Worm (Caenorhabditis elegans) whole organism, L3 larva: ENCODE results near the gene cpg-19.

Experiments used
- R02D3.7 ChIP-seq: fragments of 150-350 bp; optimal IDR thresholded peaks from 2 replicates; lab custom pipeline; 2014; ENCODE audit warnings: missing biosample characterization, missing genetic modification characterization
- ZK546.5 ChIP-seq: sonication (generic microtip); optimal IDR thresholded peaks from 2 replicates; lab custom pipeline; 2017; ENCODE audit warnings: missing biosample characterization, missing genetic modification characterization
- aly-2 ChIP-seq: fragments of 150-350 bp; optimal IDR thresholded peaks from 2 replicates; lab custom pipeline; 2014; ENCODE audit warnings: missing biosample characterization, missing genetic modification characterization
- ceh-28 ChIP-seq: fragments of 150-350 bp; optimal IDR thresholded peaks from 2 replicates; lab custom pipeline; 2014; ENCODE audit warnings: missing biosample characterization, missing genetic modification reagents, missing genetic modification characterization
- ceh-82 ChIP-seq: fragments of 150-350 bp; optimal IDR thresholded peaks from 2 replicates; lab custom pipeline; 2014; ENCODE audit warnings: missing biosample characterization, missing genetic modification characterization
- ceh-9 ChIP-seq: sonication (generic microtip); optimal IDR thresholded peaks from 2 replicates; lab custom pipeline; 2018; ENCODE audit warnings: missing biosample characterization, missing genetic modification characterization
- daf-12 ChIP-seq: fragments of 150-350 bp; optimal IDR thresholded peaks from 2 replicates; lab custom pipeline; 2014; ENCODE audit warnings: missing biosample characterization, missing genetic modification reagents, missing genetic modification characterization
- egl-27 ChIP-seq: sonication (generic microtip); optimal IDR thresholded peaks from 4 replicates; lab custom pipeline; 2017; ENCODE audit warnings: missing biosample characterization, missing genetic modification reagents, missing genetic modification characterization
- elt-2 ChIP-seq: sonication (generic microtip); optimal IDR thresholded peaks from 2 replicates; lab custom pipeline; 2016; ENCODE audit warnings: missing genetic modification reagents, mild to moderate bottlenecking, missing genetic modification characterization, missing compliant biosample characterization
- elt-3 ChIP-seq, 3 experiments: fragments of 150-350 bp in 1 of 3; sonication (generic microtip) in 2 of 3; optimal IDR thresholded peaks; 2 replicates in 2 of 3; 4 replicates in 1 of 3; lab custom pipeline; 2014 to 2017; ENCODE audit warnings: missing biosample characterization in 3 of 3, missing genetic modification characterization in 3 of 3
- eor-1 ChIP-seq, 2 experiments: fragments of 150-350 bp; optimal IDR thresholded peaks; 2 replicates each; lab custom pipeline; 2014 to 2018; ENCODE audit warnings: missing biosample characterization in 2 of 2, missing genetic modification characterization in 2 of 2
- fkh-10 ChIP-seq: sonication (generic microtip); optimal IDR thresholded peaks from 2 replicates; lab custom pipeline; 2017; ENCODE audit warnings: missing biosample characterization, missing genetic modification reagents, missing genetic modification characterization
- fkh-2 ChIP-seq: fragments of 150-350 bp; optimal IDR thresholded peaks from 2 replicates; lab custom pipeline; 2014; ENCODE audit warnings: missing biosample characterization, missing genetic modification reagents, missing genetic modification characterization
- fos-1 ChIP-seq: fragments of 150-350 bp; optimal IDR thresholded peaks from 2 replicates; lab custom pipeline; 2014; ENCODE audit warnings: missing biosample characterization, missing genetic modification characterization
- hmg-11 ChIP-seq: sonication (generic microtip); optimal IDR thresholded peaks from 2 replicates; lab custom pipeline; 2016; ENCODE audit warnings: missing genetic modification characterization, missing compliant biosample characterization
- lin-15B ChIP-seq: fragments of 150-350 bp; optimal IDR thresholded peaks from 2 replicates; lab custom pipeline; 2014; ENCODE audit warnings: missing biosample characterization, missing genetic modification characterization
- lin-39 ChIP-seq: fragments of 150-350 bp; optimal IDR thresholded peaks from 2 replicates; lab custom pipeline; 2018; ENCODE audit warnings: missing biosample characterization, missing genetic modification reagents, missing genetic modification characterization
- mdl-1 ChIP-seq: fragments of 150-350 bp; optimal IDR thresholded peaks from 2 replicates; lab custom pipeline; 2014; ENCODE audit warnings: missing biosample characterization, missing genetic modification characterization
- mml-1 ChIP-seq: fragments of 150-350 bp; sonication (generic microtip); optimal IDR thresholded peaks from 3 replicates; lab custom pipeline; 2014; ENCODE audit warnings: missing biosample characterization, missing genetic modification characterization
- nhr-12 ChIP-seq: fragments of 150-350 bp; optimal IDR thresholded peaks from 2 replicates; lab custom pipeline; 2014; ENCODE audit warnings: missing biosample characterization, missing genetic modification characterization
- nhr-23 ChIP-seq: fragments of 150-350 bp; optimal IDR thresholded peaks from 2 replicates; lab custom pipeline; 2014; ENCODE audit warnings: missing biosample characterization, missing genetic modification reagents, missing genetic modification characterization
- nhr-237 ChIP-seq: fragments of 150-350 bp; optimal IDR thresholded peaks from 2 replicates; lab custom pipeline; 2014; ENCODE audit warnings: missing biosample characterization, missing genetic modification characterization
- nhr-25 ChIP-seq: sonication (generic microtip); optimal IDR thresholded peaks from 2 replicates; lab custom pipeline; 2017; ENCODE audit warnings: missing biosample characterization, missing genetic modification characterization
- nhr-43 ChIP-seq: sonication (generic microtip); optimal IDR thresholded peaks from 2 replicates; lab custom pipeline; 2016; ENCODE audit warnings: mild to moderate bottlenecking, missing genetic modification characterization, missing compliant biosample characterization; ENCODE audit not compliant: poor library complexity, severe bottlenecking
- nhr-67 ChIP-seq: fragments of 150-350 bp; optimal IDR thresholded peaks from 2 replicates; lab custom pipeline; 2014; ENCODE audit warnings: missing biosample characterization, missing genetic modification characterization
- nhr-77 ChIP-seq: fragments of 150-350 bp; optimal IDR thresholded peaks from 2 replicates; lab custom pipeline; 2014; ENCODE audit warnings: missing biosample characterization, missing genetic modification characterization
- pha-4 ChIP-seq: fragments of 150-350 bp; optimal IDR thresholded peaks from 2 replicates; lab custom pipeline; 2014; ENCODE audit warnings: missing biosample characterization, missing genetic modification reagents, missing genetic modification characterization
- sea-2 ChIP-seq: fragments of 150-350 bp; sonication (generic microtip); optimal IDR thresholded peaks from 4 replicates; lab custom pipeline; 2014; ENCODE audit warnings: missing biosample characterization, missing genetic modification reagents, missing genetic modification characterization
- skn-1 ChIP-seq: fragments of 150-350 bp; optimal IDR thresholded peaks from 2 replicates; lab custom pipeline; 2014; ENCODE audit warnings: missing biosample characterization, missing genetic modification characterization
- snpc-4 ChIP-seq: fragments of 150-350 bp; optimal IDR thresholded peaks from 2 replicates; lab custom pipeline; 2014; ENCODE audit warnings: missing biosample characterization, missing genetic modification characterization
- unc-62 ChIP-seq: fragments of 150-350 bp; sonication (generic microtip); optimal IDR thresholded peaks from 4 replicates; lab custom pipeline; 2014; ENCODE audit warnings: missing biosample characterization, missing genetic modification reagents, missing genetic modification characterization
- zag-1 ChIP-seq: fragments of 150-350 bp; optimal IDR thresholded peaks from 2 replicates; lab custom pipeline; 2014; ENCODE audit warnings: missing biosample characterization, missing genetic modification characterization
- ztf-11 ChIP-seq: fragments of 150-350 bp; optimal IDR thresholded peaks from 2 replicates; lab custom pipeline; 2014; ENCODE audit warnings: missing biosample characterization, missing genetic modification characterization
- ztf-4 ChIP-seq: fragments of 150-350 bp; optimal IDR thresholded peaks from 2 replicates; lab custom pipeline; 2014; ENCODE audit warnings: missing biosample characterization, missing genetic modification characterization

The cpg-19 gene

DNA sequence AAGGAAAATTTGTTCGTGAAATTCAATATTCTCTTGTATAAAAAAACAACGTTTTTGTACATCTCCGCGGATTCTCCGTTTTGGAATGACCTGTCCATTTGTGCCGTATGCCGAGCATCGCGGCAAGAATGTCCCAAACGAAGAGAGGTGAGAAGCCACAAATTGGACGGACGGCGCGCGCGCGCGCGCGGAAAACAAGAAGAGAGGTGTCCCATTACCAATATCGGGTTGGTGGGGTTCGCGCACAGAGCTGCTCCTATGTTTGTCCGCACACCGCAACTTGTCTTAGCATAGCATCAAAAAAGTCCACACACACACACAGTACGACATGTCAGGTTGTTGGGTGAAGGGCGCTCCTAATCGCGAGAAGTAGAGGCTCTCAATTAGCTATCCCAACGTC lies 30.1 kb upstream of the cpg-19 start:
- TF ChIP-seq mdl-1 (no peak), zag-1 (tag; lab: Kevin White, UChicago) (no peak), nhr-25 (tag; lab: Kevin White, UChicago) (no peak), sea-2 (GFP tag; lab: Kevin White, UChicago) (no peak), daf-12 (tag; lab: Kevin White, UChicago) (no peak), nhr-12 (tag; lab: Kevin White, UChicago) (no peak), nhr-237 (tag; lab: Kevin White, UChicago) (no peak), nhr-67 (tag; lab: Kevin White, UChicago) (no peak), hmg-11 (tag; lab: Kevin White, UChicago) (no peak), nhr-77 (tag; lab: Kevin White, UChicago) (no peak), elt-2 (tag; lab: Kevin White, UChicago) (no peak), ceh-82 (tag; lab: Kevin White, UChicago) (no peak), fkh-2 (tag; lab: Kevin White, UChicago) (no peak), ZK546.5 (tag; lab: Kevin White, UChicago) (no peak), lin-15B (tag; lab: Kevin White, UChicago) (no peak), R02D3.7 (no peak), unc-62 (GFP tag; lab: Kevin White, UChicago) (no peak), aly-2 (tag; lab: Kevin White, UChicago) (no peak)
- TF ChIP-seq, all 47 proteins: peak for 0

DNA sequence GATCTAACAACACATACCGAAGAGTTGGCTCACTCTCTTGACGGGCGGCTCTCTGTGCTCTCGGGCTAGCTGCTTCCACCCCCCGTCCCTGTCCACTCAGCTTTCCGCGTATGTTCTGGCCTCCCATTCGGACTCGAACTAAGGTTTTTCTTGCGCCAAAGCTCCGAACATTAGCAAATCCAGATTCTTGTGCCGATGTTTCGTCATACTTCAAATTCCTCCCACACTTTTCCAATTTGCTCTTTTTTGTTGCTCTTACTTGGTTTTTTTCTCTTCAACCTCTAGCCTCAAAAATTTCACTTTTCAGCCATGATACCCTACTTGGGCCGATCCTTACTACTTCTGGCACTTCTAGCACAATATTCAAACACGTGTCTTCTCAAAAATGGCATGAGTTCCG lies 26.7 kb upstream of the cpg-19 start, which contains the start of gene cdh-9:
cdh-9 (plus strand) TSS at position 301 of the 400 bp plus-strand sequence.
- TF ChIP-seq lin-39 (tag; lab: Kevin White, UChicago) (no peak), unc-62 (GFP tag; lab: Kevin White, UChicago) (no peak), fkh-2 (tag; lab: Kevin White, UChicago) (no peak), mml-1 (no peak), aly-2 (tag; lab: Kevin White, UChicago) (no peak), fos-1 (tag; lab: Kevin White, UChicago) (no peak), ztf-4 (tag; lab: Kevin White, UChicago) (no peak), egl-27 (tag; lab: Kevin White, UChicago) (no peak), skn-1 (tag; lab: Kevin White, UChicago) (no peak), fkh-10 (GFP tag; lab: Kevin White, UChicago) (no peak), lin-15B (tag; lab: Kevin White, UChicago) (no peak), eor-1 (tag; optimal IDR thresholded peaks at IDR 0.05; lab: Kevin White, UChicago) (no peak), ceh-28 (tag; lab: Kevin White, UChicago) (no peak)

DNA sequence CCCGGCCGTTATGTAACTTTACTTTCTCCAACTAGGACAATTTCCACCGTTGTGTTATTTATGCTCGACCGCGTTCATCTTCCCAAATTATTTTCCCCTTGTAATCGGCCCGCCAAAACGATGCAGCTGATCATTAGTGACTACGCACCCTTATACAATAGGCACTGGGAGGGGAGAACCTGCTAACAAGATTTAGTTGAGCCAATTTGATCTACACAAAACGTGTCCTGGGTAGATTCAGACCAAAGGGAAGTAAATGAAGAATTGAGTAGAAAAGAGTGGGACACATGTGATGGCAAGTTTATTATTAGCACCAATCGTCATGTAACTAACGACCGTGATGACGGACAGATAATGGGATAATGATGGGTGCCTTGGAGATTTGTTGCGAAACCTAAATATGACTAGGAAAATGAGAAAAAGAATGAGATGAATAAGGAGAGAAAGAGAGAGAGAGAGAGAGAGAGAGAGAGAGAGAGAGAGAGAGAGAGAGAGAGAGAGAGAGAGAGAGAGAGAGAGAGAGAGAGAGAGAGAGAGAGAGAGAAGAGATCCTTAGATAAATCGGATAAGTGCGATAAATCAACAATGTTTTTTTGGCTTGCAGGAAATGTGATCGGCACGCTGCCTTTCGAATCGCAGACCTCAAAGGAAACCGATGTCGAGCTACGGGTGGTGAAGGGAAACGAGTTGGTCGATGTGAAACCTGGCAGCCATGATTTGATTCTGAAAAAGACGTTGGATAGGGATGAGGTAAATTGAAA lies 25.9 kb upstream of the cpg-19 start:
- no peak for TF ChIP-seq elt-3 (tag; optimal IDR thresholded peaks at IDR 0.05; lab: Kevin White, UChicago)
- no peak for TF ChIP-seq ceh-9
- no peak for TF ChIP-seq ztf-11
- no peak for TF ChIP-seq ZK546.5 (tag; lab: Kevin White, UChicago)
- TF ChIP-seq eor-1 (tag; optimal IDR thresholded peaks at IDR 0.05; lab: Kevin White, UChicago), result no peak
- no peak for TF ChIP-seq egl-27 (tag; lab: Kevin White, UChicago)
- no peak for TF ChIP-seq nhr-237 (tag; lab: Kevin White, UChicago)
- TF ChIP-seq fkh-2 (tag; lab: Kevin White, UChicago), result no peak
- no peak for TF ChIP-seq nhr-23 (tag; lab: Kevin White, UChicago)

DNA sequence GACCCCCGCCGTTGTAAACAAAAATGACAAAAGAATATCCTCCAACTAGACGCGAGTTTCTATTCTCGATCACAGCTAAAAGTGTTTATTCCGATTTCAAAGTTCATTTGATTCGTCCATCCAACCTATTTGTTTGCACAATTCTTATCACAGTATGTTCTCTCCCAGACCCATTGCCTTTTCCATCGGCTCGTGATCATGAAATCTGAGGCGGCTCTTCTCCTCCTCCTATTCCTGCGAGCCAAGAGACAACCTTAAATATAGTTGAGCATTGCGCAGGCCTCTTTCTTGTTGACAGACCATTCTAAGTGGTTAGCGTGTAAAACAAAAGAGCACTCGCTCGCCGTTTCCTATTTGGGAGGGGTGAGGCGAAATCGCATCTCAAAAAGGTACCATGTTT lies 24.6 kb upstream of the cpg-19 start:
- TF ChIP-seq pha-4 (tag; lab: Kevin White, UChicago), result peak; percentile 40
- no peak for TF ChIP-seq snpc-4 (tag; lab: Kevin White, UChicago)

DNA sequence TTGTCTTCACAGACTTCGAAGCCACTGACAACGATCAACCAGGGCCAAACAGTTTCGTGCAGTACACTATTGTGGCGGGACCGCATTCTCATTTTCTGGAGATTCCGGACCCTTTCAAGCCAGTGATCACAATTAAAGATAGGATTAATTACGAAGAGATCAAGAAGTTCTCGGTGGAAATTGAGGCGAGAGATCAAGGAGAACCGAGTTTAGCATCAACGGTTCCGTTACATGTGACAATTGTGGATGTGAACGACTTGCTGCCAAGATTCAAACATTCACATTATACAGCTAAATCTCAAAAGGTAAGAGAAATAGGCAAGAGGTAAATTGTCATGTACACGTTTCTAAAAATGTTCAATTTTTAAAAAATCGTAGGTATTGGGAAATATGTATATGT lies 23.8 kb upstream of the cpg-19 start:
- TF ChIP-seq unc-62 (GFP tag; lab: Kevin White, UChicago), result no peak
- TF ChIP-seq lin-15B (tag; lab: Kevin White, UChicago), result no peak
- no peak for TF ChIP-seq sea-2 (GFP tag; lab: Kevin White, UChicago)
- TF ChIP-seq ZK546.5 (tag; lab: Kevin White, UChicago), result no peak
- no peak for TF ChIP-seq nhr-237 (tag; lab: Kevin White, UChicago)
- TF ChIP-seq nhr-43 (tag; lab: Kevin White, UChicago), result no peak
- TF ChIP-seq ceh-28 (tag; lab: Kevin White, UChicago), result no peak
